Fruit fly (Drosophila melanogaster) whole organism, embryonic: ENCODE measurements around the gene Polr2I.

Experiments used
- Ada2b ChIP-seq: fragments of 200-800 bp; sonication (Bioruptor generic); IDR thresholded peaks from 2 replicates; pipeline ENCODE4 v1.3.6; 2022; ENCODE audit warnings: missing biosample characterization, missing genetic modification characterization
- C15 ChIP-seq: fragments of 200-800 bp; sonication (Bioruptor generic); IDR thresholded peaks from 3 replicates; pipeline ENCODE4 v1.3.6; 2022; ENCODE audit warnings: missing biosample characterization, missing genetic modification characterization
- CG10147 ChIP-seq: fragments of 200-800 bp; sonication (Bioruptor generic); optimal IDR thresholded peaks from 2 replicates; lab custom pipeline; 2019; ENCODE audit warnings: missing biosample characterization, mild to moderate bottlenecking, missing genetic modification characterization, moderate library complexity
- CG1024 ChIP-seq: fragments of 200-800 bp; sonication (Bioruptor generic); IDR thresholded peaks from 2 replicates; pipeline ENCODE4 v1.3.6; 2022; ENCODE audit warnings: missing biosample characterization, missing genetic modification characterization
- CG10979 ChIP-seq: fragments of 200-800 bp; sonication (Bioruptor generic); optimal IDR thresholded peaks from 2 replicates; lab custom pipeline; 2018; ENCODE audit warnings: missing biosample characterization, mild to moderate bottlenecking, missing genetic modification characterization, moderate library complexity
- CG12769 ChIP-seq: fragments of 200-800 bp; sonication (Bioruptor generic); optimal IDR thresholded peaks from 2 replicates; lab custom pipeline; 2019; ENCODE audit warnings: missing biosample characterization, mild to moderate bottlenecking, missing genetic modification characterization, moderate library complexity
- CG13624 ChIP-seq: fragments of 200-800 bp; sonication (Bioruptor generic); optimal IDR thresholded peaks from 2 replicates; lab custom pipeline; 2016; ENCODE audit warnings: missing biosample characterization, missing genetic modification characterization
- CG13894 ChIP-seq: fragments of 200-800 bp; sonication (Bioruptor generic); optimal IDR thresholded peaks from 3 replicates; lab custom pipeline; 2018; ENCODE audit warnings: missing biosample characterization, mild to moderate bottlenecking, missing genetic modification characterization, moderate library complexity
- CG15269 ChIP-seq: fragments of 200-800 bp; sonication (Bioruptor generic); optimal IDR thresholded peaks from 2 replicates; lab custom pipeline; 2018; ENCODE audit warnings: missing biosample characterization, mild to moderate bottlenecking, missing genetic modification characterization, moderate library complexity
- CG17359 ChIP-seq: fragments of 200-800 bp; sonication (Bioruptor generic); optimal IDR thresholded peaks from 3 replicates; lab custom pipeline; 2018; ENCODE audit warnings: missing biosample characterization, mild to moderate bottlenecking, missing genetic modification characterization, moderate library complexity
- CG17612 ChIP-seq: fragments of 200-800 bp; sonication (Bioruptor generic); IDR thresholded peaks from 2 replicates; pipeline ENCODE4 v1.3.6; 2022; ENCODE audit warnings: missing biosample characterization, missing genetic modification characterization
- CG2712 ChIP-seq: fragments of 200-800 bp; optimal IDR thresholded peaks from 3 replicates; lab custom pipeline; 2019; ENCODE audit warnings: missing biosample characterization, mild to moderate bottlenecking, missing genetic modification characterization, moderate library complexity
- CG31365 ChIP-seq: fragments of 200-800 bp; sonication (Bioruptor generic); optimal IDR thresholded peaks from 2 replicates; lab custom pipeline; 2018; ENCODE audit warnings: missing biosample characterization, mild to moderate bottlenecking, missing genetic modification characterization
- CG3281 ChIP-seq: fragments of 200-800 bp; sonication (Bioruptor generic); optimal IDR thresholded peaks from 3 replicates; lab custom pipeline; 2017; ENCODE audit warnings: missing biosample characterization, mild to moderate bottlenecking, missing genetic modification characterization
- CG34422 ChIP-seq: fragments of 200-800 bp; sonication (Bioruptor generic); IDR thresholded peaks from 3 replicates; pipeline ENCODE4 v1.3.6; 2022; ENCODE audit warnings: missing biosample characterization, missing genetic modification characterization
- CG4360 ChIP-seq: fragments of 200-800 bp; sonication (Bioruptor generic); IDR thresholded peaks from 2 replicates; pipeline ENCODE4 v1.3.6; 2022; ENCODE audit warnings: missing biosample characterization, missing genetic modification characterization
- CG4424 ChIP-seq: fragments of 200-800 bp; sonication (Bioruptor generic); optimal IDR thresholded peaks from 3 replicates; lab custom pipeline; 2016; ENCODE audit warnings: missing biosample characterization, missing genetic modification characterization
- CG6654 ChIP-seq: fragments of 200-800 bp; sonication (Bioruptor generic); optimal IDR thresholded peaks from 2 replicates; lab custom pipeline; 2017; ENCODE audit warnings: missing biosample characterization, mild to moderate bottlenecking, missing genetic modification characterization
- CG6689 ChIP-seq: fragments of 200-800 bp; sonication (Bioruptor generic); IDR thresholded peaks from 2 replicates; pipeline ENCODE4 v1.3.6; 2022; ENCODE audit warnings: missing biosample characterization, missing genetic modification characterization
- CG7839 ChIP-seq: fragments of 200-800 bp; sonication (Bioruptor generic); optimal IDR thresholded peaks from 3 replicates; lab custom pipeline; 2018; ENCODE audit warnings: missing biosample characterization, mild to moderate bottlenecking, missing genetic modification characterization, moderate library complexity
- CG9437 ChIP-seq: fragments of 200-800 bp; sonication (Bioruptor generic); optimal IDR thresholded peaks from 2 replicates; lab custom pipeline; 2018; ENCODE audit warnings: missing biosample characterization, mild to moderate bottlenecking, missing genetic modification characterization
- CG9876 ChIP-seq: fragments of 200-800 bp; sonication (Bioruptor generic); optimal IDR thresholded peaks from 2 replicates; lab custom pipeline; 2016; ENCODE audit warnings: missing biosample characterization, missing genetic modification characterization
- D ChIP-seq, 2 experiments: fragments of 200-800 bp in 1 of 2; fragments of >200 bp in 1 of 2; sonication (Bioruptor generic) in 1 of 2; optimal IDR thresholded peaks; 2 replicates in 1 of 2; 3 replicates in 1 of 2; lab custom pipeline; 2017; ENCODE audit warnings: mild to moderate bottlenecking in 1 of 2, missing biosample characterization in 1 of 2, missing genetic modification characterization in 1 of 2, missing genetic modification reagents in 1 of 2
- Dek ChIP-seq: fragments of 200-800 bp; sonication (Bioruptor generic); optimal IDR thresholded peaks from 3 replicates; lab custom pipeline; 2019; ENCODE audit warnings: missing biosample characterization, mild to moderate bottlenecking, missing genetic modification characterization, moderate library complexity
- Drgx ChIP-seq: fragments of 200-800 bp; sonication (Bioruptor generic); IDR thresholded peaks from 2 replicates; pipeline ENCODE4 v1.3.6; 2022; ENCODE audit warnings: missing biosample characterization, missing genetic modification characterization
- E2f1 ChIP-seq: fragments of 200-800 bp; sonication (Bioruptor generic); IDR thresholded peaks from 2 replicates; pipeline ENCODE4 v1.3.6; 2022; ENCODE audit warnings: missing biosample characterization, missing genetic modification characterization
- E2f2 ChIP-seq: fragments of 200-800 bp; sonication (Bioruptor generic); IDR thresholded peaks from 2 replicates; pipeline ENCODE4 v1.3.6; 2022; ENCODE audit warnings: missing biosample characterization, missing genetic modification characterization
- Fer1 ChIP-seq: fragments of 200-800 bp; sonication (Bioruptor generic); optimal IDR thresholded peaks from 2 replicates; lab custom pipeline; 2017; ENCODE audit warnings: missing biosample characterization, mild to moderate bottlenecking, missing genetic modification characterization
- HLH3B ChIP-seq: fragments of 200-800 bp; sonication (Bioruptor generic); IDR thresholded peaks from 2 replicates; pipeline ENCODE4 v1.3.6; 2022; ENCODE audit warnings: missing biosample characterization, missing genetic modification characterization
- Nf-YB ChIP-seq: fragments of 200-800 bp; sonication (Bioruptor generic); optimal IDR thresholded peaks from 3 replicates; lab custom pipeline; 2019; ENCODE audit warnings: missing biosample characterization, mild to moderate bottlenecking, missing genetic modification characterization, moderate library complexity
- Sox102F ChIP-seq: fragments of 200-800 bp; sonication (Bioruptor generic); optimal IDR thresholded peaks from 2 replicates; lab custom pipeline; 2018; ENCODE audit warnings: missing biosample characterization, mild to moderate bottlenecking, missing genetic modification characterization, moderate library complexity
- Spps ChIP-seq: fragments of 200-800 bp; sonication (Bioruptor generic); optimal IDR thresholded peaks from 2 replicates; lab custom pipeline; 2018; ENCODE audit warnings: missing biosample characterization, mild to moderate bottlenecking, missing genetic modification characterization
- Xrp1 ChIP-seq: fragments of 200-800 bp; sonication (Bioruptor generic); IDR thresholded peaks from 2 replicates; pipeline ENCODE4 v1.3.6; 2022; ENCODE audit warnings: missing biosample characterization, missing genetic modification characterization
- bowl ChIP-seq: fragments of 200-800 bp; sonication (Bioruptor generic); IDR thresholded peaks from 2 replicates; pipeline ENCODE4 v1.3.6; 2022; ENCODE audit warnings: missing biosample characterization, missing genetic modification characterization
- croc ChIP-seq: fragments of 200-800 bp; sonication (Bioruptor generic); conservative IDR thresholded peaks from 3 replicates; pipeline ENCODE4 v1.3.6; 2022; ENCODE audit warnings: missing biosample characterization, missing genetic modification characterization
- crol ChIP-seq: fragments of 200-800 bp; sonication (Bioruptor generic); IDR thresholded peaks from 2 replicates; pipeline ENCODE4 v1.3.6; 2022; ENCODE audit warnings: missing biosample characterization, missing genetic modification characterization
- dan ChIP-seq: fragments of 200-800 bp; sonication (Bioruptor generic); IDR thresholded peaks from 2 replicates; pipeline ENCODE4 v1.3.6; 2022; ENCODE audit warnings: missing biosample characterization, missing genetic modification characterization
- ems ChIP-seq: fragments of 200-800 bp; sonication (Bioruptor generic); optimal IDR thresholded peaks from 3 replicates; lab custom pipeline; 2016; ENCODE audit warnings: missing biosample characterization, missing genetic modification characterization
- esg ChIP-seq: fragments of 200-800 bp; sonication (Bioruptor generic); conservative IDR thresholded peaks from 2 replicates; pipeline ENCODE4 v1.3.6; 2022; ENCODE audit warnings: missing biosample characterization, missing genetic modification characterization
- exex ChIP-seq: fragments of 200-800 bp; sonication (Bioruptor generic); optimal IDR thresholded peaks from 4 replicates; lab custom pipeline; 2018; ENCODE audit warnings: missing biosample characterization, mild to moderate bottlenecking, missing genetic modification characterization, moderate library complexity
- gcm ChIP-seq: fragments of 200-800 bp; sonication (Bioruptor generic); optimal IDR thresholded peaks from 2 replicates; lab custom pipeline; 2019; ENCODE audit warnings: missing biosample characterization, mild to moderate bottlenecking, missing genetic modification characterization, moderate library complexity
- her ChIP-seq: fragments of 200-800 bp; sonication (Bioruptor generic); optimal IDR thresholded peaks from 2 replicates; lab custom pipeline; 2016; ENCODE audit warnings: missing biosample characterization, missing genetic modification characterization
- phol ChIP-seq: fragments of 200-800 bp; sonication (Bioruptor generic); optimal IDR thresholded peaks from 3 replicates; lab custom pipeline; 2018; ENCODE audit warnings: missing biosample characterization, mild to moderate bottlenecking, missing genetic modification characterization, moderate library complexity
- psq ChIP-seq: fragments of 200-800 bp; sonication (Bioruptor generic); optimal IDR thresholded peaks from 2 replicates; lab custom pipeline; 2017; ENCODE audit warnings: missing biosample characterization, missing genetic modification characterization
- ro ChIP-seq: fragments of 200-800 bp; sonication (Bioruptor generic); IDR thresholded peaks from 2 replicates; pipeline ENCODE4 v1.3.6; 2022; ENCODE audit warnings: missing biosample characterization, missing genetic modification characterization
- sob ChIP-seq: fragments of 200-800 bp; sonication (Bioruptor generic); IDR thresholded peaks from 2 replicates; pipeline ENCODE4 v1.3.6; 2022; ENCODE audit warnings: missing biosample characterization, missing genetic modification characterization
- ssp ChIP-seq: fragments of 200-800 bp; sonication (Bioruptor generic); IDR thresholded peaks from 2 replicates; pipeline ENCODE4 v1.3.6; 2022; ENCODE audit warnings: missing biosample characterization, missing genetic modification characterization
- stc ChIP-seq: fragments of 200-800 bp; sonication (Bioruptor generic); IDR thresholded peaks from 2 replicates; pipeline ENCODE4 v1.3.6; 2022; ENCODE audit warnings: missing biosample characterization, missing genetic modification characterization
- tgo ChIP-seq: fragments of 200-800 bp; sonication (Bioruptor generic); IDR thresholded peaks from 3 replicates; pipeline ENCODE4 v1.3.6; 2022; ENCODE audit warnings: missing biosample characterization, missing genetic modification characterization
- tin ChIP-seq: fragments of 200-800 bp; sonication (Bioruptor generic); optimal IDR thresholded peaks from 3 replicates; lab custom pipeline; 2016; ENCODE audit warnings: missing biosample characterization, missing genetic modification characterization

Gene Polr2I

DNA sequence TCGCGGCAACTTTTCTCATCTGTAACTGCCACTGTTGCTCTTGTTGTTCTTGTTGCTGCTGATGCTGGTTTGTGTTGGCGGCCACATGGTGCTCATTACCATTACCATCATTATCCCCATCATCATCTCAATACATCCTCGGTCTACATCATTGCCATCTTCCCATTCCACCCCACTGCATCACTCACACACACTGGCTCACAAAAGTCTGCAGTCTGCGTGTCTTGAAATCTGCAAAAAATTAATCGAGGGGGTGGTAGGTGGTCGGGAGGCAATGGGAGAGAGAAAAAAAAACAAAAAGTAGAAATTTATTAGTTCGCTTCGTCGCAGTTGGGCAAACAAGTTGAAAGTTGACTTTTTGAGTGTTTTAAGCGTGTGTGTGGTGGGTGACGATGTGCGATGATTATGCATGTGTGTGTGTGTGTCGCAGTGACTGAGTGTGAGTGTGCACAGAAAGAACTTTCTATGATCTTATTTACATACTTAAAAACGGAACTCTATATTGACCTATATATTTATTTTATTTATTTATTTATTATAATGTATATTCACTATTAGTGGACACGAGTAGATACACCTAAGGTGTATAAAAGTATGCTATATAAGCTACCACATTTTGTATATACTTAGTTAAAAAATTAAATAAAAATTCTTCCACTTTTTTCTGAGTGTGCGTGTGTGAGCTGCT is 29.4 kb upstream of the Polr2I start (continued):
- no peak for TF ChIP-seq CG12769 (tag; lab: Kevin White, UChicago)
- no peak for TF ChIP-seq CG6654 (GFP tag; lab: Kevin White, UChicago)
- no peak for TF ChIP-seq ro (GFP tag; lab: Robert Waterston, UW)
- peak; percentile 46 for TF ChIP-seq CG17359 (tag; lab: Kevin White, UChicago)
- peak; percentile 52 for TF ChIP-seq CG10979 (tag; lab: Kevin White, UChicago)
- TF ChIP-seq ssp (GFP tag; lab: Robert Waterston, UW): no peak
- no peak for TF ChIP-seq croc (GFP tag; lab: Robert Waterston, UW)
- TF ChIP-seq Fer1 (GFP tag; lab: Kevin White, UChicago): peak; percentile 42
- TF ChIP-seq sob (GFP tag; lab: Robert Waterston, UW): no peak
- TF ChIP-seq HLH3B (GFP tag; lab: Robert Waterston, UW): 0 out of 2 replicates have a peak, but pooled peaks have one; percentile 18
- TF ChIP-seq CG15269 (tag; lab: Kevin White, UChicago): peak; percentile 40
- TF ChIP-seq CG3281 (GFP tag; lab: Kevin White, UChicago): peak; percentile 50
- TF ChIP-seq CG9437 (GFP tag; lab: Kevin White, UChicago): peak; percentile 17
- TF ChIP-seq CG9876: no peak
- TF ChIP-seq CG7839: peak; percentile 60
- TF ChIP-seq gcm (GFP tag; lab: Kevin White, UChicago): no peak
- TF ChIP-seq dan (GFP tag; lab: Robert Waterston, UW): no peak
- no peak for TF ChIP-seq Nf-YB (GFP tag; lab: Kevin White, UChicago)
- peak; percentile 9; the same call in 1 of the 2 replicates for TF ChIP-seq stc (GFP tag; lab: Robert Waterston, UW)
- no peak for TF ChIP-seq CG4360 (GFP tag; lab: Robert Waterston, UW)
- no peak for TF ChIP-seq Spps (tag; lab: Kevin White, UChicago)
- no peak for TF ChIP-seq her
- no peak for TF ChIP-seq tin (GFP tag; lab: Kevin White, UChicago)
- no peak for TF ChIP-seq psq (GFP tag; lab: Kevin White, UChicago)
- TF ChIP-seq Sox102F (GFP tag; lab: Kevin White, UChicago): peak; percentile 43
- 0 out of 2 replicates have a peak, but pooled peaks have one; percentile 41 for TF ChIP-seq Drgx (GFP tag; lab: Robert Waterston, UW)
- TF ChIP-seq exex (tag; lab: Kevin White, UChicago): no peak
- TF ChIP-seq Dek: no peak
- TF ChIP-seq CG13624 (GFP tag; lab: Kevin White, UChicago): no peak
- TF ChIP-seq bowl (GFP tag; lab: Robert Waterston, UW): no peak
- TF ChIP-seq CG6689 (GFP tag; lab: Robert Waterston, UW): 0 out of 2 replicates have a peak, but pooled peaks have one; percentile 19
- no peak for TF ChIP-seq crol (GFP tag; lab: Robert Waterston, UW)
- TF ChIP-seq E2f2: no peak
- no peak for TF ChIP-seq CG34422 (GFP tag; lab: Robert Waterston, UW)
- no peak for TF ChIP-seq Ada2b (GFP tag; lab: Robert Waterston, UW)
- peak; percentile 58 for TF ChIP-seq CG2712
- peak; percentile 28; the same call in 1 of the 3 replicates for TF ChIP-seq tgo (GFP tag; lab: Robert Waterston, UW)
- no peak for TF ChIP-seq CG13894 (tag; lab: Kevin White, UChicago)
- TF ChIP-seq ems (GFP tag; lab: Kevin White, UChicago): no peak
- 0 out of 2 replicates have a peak, but pooled peaks have one; percentile 19 for TF ChIP-seq CG17612 (GFP tag; lab: Robert Waterston, UW)
- peak; percentile 58 for TF ChIP-seq Xrp1 (GFP tag; lab: Robert Waterston, UW)
- no peak for TF ChIP-seq C15 (GFP tag; lab: Robert Waterston, UW)
- TF ChIP-seq CG4424: peak; percentile 13
- TF ChIP-seq E2f1: no peak
- no peak for TF ChIP-seq D (optimal IDR thresholded peaks at IDR 0.05; lab: Kevin White, UChicago)
- TF ChIP-seq D (GFP tag; optimal IDR thresholded peaks at IDR 0.05; lab: Kevin White, UChicago): peak; percentile 41
- TF ChIP-seq esg (GFP tag; lab: Robert Waterston, UW): peak; percentile 34; the same call in 1 of the 2 replicates
- TF ChIP-seq phol: peak; percentile 21
- peak; percentile 27 for TF ChIP-seq CG10147
- no peak for TF ChIP-seq CG31365 (tag; lab: Kevin White, UChicago)
- no peak for TF ChIP-seq CG1024 (GFP tag; lab: Robert Waterston, UW)
